Worm (Caenorhabditis elegans) whole organism, L4 larva: Measurements from ENCODE around the gene F08F8.10.

Experiments
- D1046.2 ChIP-seq: fragments of 200-800 bp; sonication (Bioruptor generic); IDR thresholded peaks from 2 replicates; pipeline ENCODE4 v1.3.6; 2022; ENCODE audit warnings: missing genetic modification characterization, missing compliant biosample characterization
- F10B5.3 ChIP-seq: sonication (generic microtip); optimal IDR thresholded peaks from 2 replicates; lab custom pipeline; 2016; ENCODE audit warnings: mild to moderate bottlenecking, missing genetic modification characterization, missing compliant biosample characterization
- F37D6.2 ChIP-seq: sonication (generic microtip); optimal IDR thresholded peaks from 2 replicates; lab custom pipeline; 2016; ENCODE audit warnings: mild to moderate bottlenecking, missing genetic modification characterization, missing compliant biosample characterization
- F44E2.7 ChIP-seq: fragments of 200-800 bp; sonication (Bioruptor generic); IDR thresholded peaks from 2 replicates; pipeline ENCODE4 v2.1.2; 2022; ENCODE audit warnings: missing genetic modification characterization, missing compliant biosample characterization
- F49E8.2 ChIP-seq: sonication (generic microtip); optimal IDR thresholded peaks from 2 replicates; lab custom pipeline; 2016; ENCODE audit warnings: missing compliant biosample characterization, mild to moderate bottlenecking, missing genetic modification characterization, borderline replicate concordance
- T20F7.1 ChIP-seq: fragments of 200-800 bp; sonication (Bioruptor generic); optimal IDR thresholded peaks from 2 replicates; lab custom pipeline; 2018; ENCODE audit warnings: mild to moderate bottlenecking, missing genetic modification characterization, missing compliant biosample characterization
- T26A8.4 ChIP-seq: fragments of 200-800 bp; sonication (Bioruptor generic); IDR thresholded peaks from 2 replicates; pipeline ENCODE4 v1.3.6; 2022; ENCODE audit warnings: missing genetic modification characterization, missing compliant biosample characterization
- aha-1 ChIP-seq: fragments of 150-350 bp; peaks from one replicate; lab custom pipeline; 2014; ENCODE audit warnings: missing biosample characterization, missing genetic modification characterization
- aly-2 ChIP-seq: sonication (generic microtip); optimal IDR thresholded peaks from 2 replicates; lab custom pipeline; 2018; ENCODE audit warnings: missing biosample characterization, missing genetic modification characterization
- ama-1 ChIP-seq: fragments of 150-350 bp; optimal IDR thresholded peaks from 2 replicates; lab custom pipeline; 2014; ENCODE audit warnings: inconsistent platforms, mixed read lengths
- arid-1 ChIP-seq: fragments of 200-800 bp; sonication (Bioruptor generic); conservative IDR thresholded peaks from 2 replicates; pipeline ENCODE4 v1.3.6; 2022; ENCODE audit warnings: missing genetic modification reagents, missing genetic modification characterization, missing compliant biosample characterization
- ceh-32 ChIP-seq: sonication (generic microtip); optimal IDR thresholded peaks from 2 replicates; lab custom pipeline; 2016; ENCODE audit warnings: mild to moderate bottlenecking, missing genetic modification characterization, missing compliant biosample characterization; ENCODE audit not compliant: poor library complexity
- ceh-82 ChIP-seq: sonication (generic microtip); optimal IDR thresholded peaks from 2 replicates; lab custom pipeline; 2017; ENCODE audit warnings: missing biosample characterization, missing genetic modification characterization
- ces-1 ChIP-seq: fragments of 150-350 bp; sonication (generic microtip); optimal IDR thresholded peaks from 4 replicates; lab custom pipeline; 2014; ENCODE audit warnings: missing biosample characterization, missing genetic modification reagents, missing genetic modification characterization
- cey-2 ChIP-seq: sonication (generic microtip); optimal IDR thresholded peaks from 3 replicates; lab custom pipeline; 2017; ENCODE audit warnings: missing genetic modification characterization, mild to moderate bottlenecking, missing compliant biosample characterization, antibody characterized with exemption, borderline replicate concordance; ENCODE audit not compliant: insufficient read depth
- ctbp-1 ChIP-seq: fragments of 200-800 bp; sonication (Bioruptor generic); IDR thresholded peaks from 2 replicates; pipeline ENCODE4 v1.3.6; 2022; ENCODE audit warnings: missing genetic modification reagents, missing genetic modification characterization, missing compliant biosample characterization
- daf-19 ChIP-seq: fragments of 200-800 bp; sonication (Bioruptor generic); conservative IDR thresholded peaks from 2 replicates; pipeline ENCODE4 v1.3.6; 2022; ENCODE audit warnings: missing genetic modification characterization, missing compliant biosample characterization
- daf-8 ChIP-seq: fragments of 200-800 bp; sonication (Bioruptor generic); IDR thresholded peaks from 2 replicates; pipeline ENCODE4 v1.3.6; 2022; ENCODE audit warnings: missing genetic modification characterization, missing compliant biosample characterization
- dmd-9 ChIP-seq: fragments of 200-800 bp; sonication (Bioruptor generic); IDR thresholded peaks from 2 replicates; pipeline ENCODE4 v1.3.6; 2022; ENCODE audit warnings: missing genetic modification reagents, missing genetic modification characterization, missing compliant biosample characterization
- duxl-1 ChIP-seq: sonication (generic microtip); optimal IDR thresholded peaks from 2 replicates; lab custom pipeline; 2016; ENCODE audit warnings: mild to moderate bottlenecking, missing genetic modification characterization, moderate library complexity, missing compliant biosample characterization; ENCODE audit not compliant: poor library complexity
- dve-1 ChIP-seq: sonication (generic microtip); optimal IDR thresholded peaks from 2 replicates; lab custom pipeline; 2017; ENCODE audit warnings: antibody characterized with exemption, mild to moderate bottlenecking, missing genetic modification characterization, missing compliant biosample characterization; ENCODE audit not compliant: insufficient read depth
- egl-43 ChIP-seq: fragments of 200-800 bp; sonication (Bioruptor generic); IDR thresholded peaks from 2 replicates; pipeline ENCODE4 v1.3.6; 2022; ENCODE audit warnings: missing genetic modification reagents, missing genetic modification characterization, missing compliant biosample characterization
- fos-1 ChIP-seq: fragments of 150-350 bp; optimal IDR thresholded peaks from 2 replicates; lab custom pipeline; 2014; ENCODE audit warnings: missing biosample characterization, missing genetic modification characterization
- hlh-11 ChIP-seq: fragments of 200-800 bp; sonication (Bioruptor generic); optimal IDR thresholded peaks from 2 replicates; lab custom pipeline; 2018; ENCODE audit warnings: mild to moderate bottlenecking, missing genetic modification characterization, missing compliant biosample characterization
- hlh-30 ChIP-seq: sonication (generic microtip); optimal IDR thresholded peaks from 2 replicates; lab custom pipeline; 2017; ENCODE audit warnings: antibody characterized with exemption, mild to moderate bottlenecking, missing genetic modification characterization, missing compliant biosample characterization; ENCODE audit not compliant: insufficient read depth
- lim-7 ChIP-seq: fragments of 200-800 bp; sonication (Bioruptor generic); IDR thresholded peaks from 2 replicates; pipeline ENCODE4 v1.3.6; 2022; ENCODE audit warnings: missing genetic modification characterization, missing compliant biosample characterization
- lin-13 ChIP-seq: fragments of 150-350 bp; optimal IDR thresholded peaks from 2 replicates; lab custom pipeline; 2014; ENCODE audit warnings: missing biosample characterization, missing genetic modification reagents, missing genetic modification characterization
- lin-38 ChIP-seq: fragments of 200-800 bp; sonication (Bioruptor generic); IDR thresholded peaks from 2 replicates; pipeline ENCODE4 v1.3.6; 2022; ENCODE audit warnings: missing genetic modification reagents, missing genetic modification characterization, missing compliant biosample characterization
- lin-39 ChIP-seq: fragments of 150-350 bp; optimal IDR thresholded peaks from 2 replicates; lab custom pipeline; 2014; ENCODE audit warnings: missing biosample characterization, missing genetic modification reagents, missing genetic modification characterization
- lir-3 ChIP-seq: sonication (generic microtip); optimal IDR thresholded peaks from 2 replicates; lab custom pipeline; 2016; ENCODE audit warnings: mild to moderate bottlenecking, missing genetic modification characterization, missing compliant biosample characterization
- madf-5 ChIP-seq, 2 experiments: fragments of 200-800 bp; sonication (Bioruptor generic); IDR thresholded peaks; 2 replicates each; pipeline ENCODE4 v1.3.6; 2022; ENCODE audit warnings: missing compliant biosample characterization in 2 of 2, missing genetic modification characterization in 2 of 2
- mdt-29 ChIP-seq: fragments of 200-800 bp; sonication (Bioruptor generic); IDR thresholded peaks from 2 replicates; pipeline ENCODE4 v1.3.6; 2022; ENCODE audit warnings: missing genetic modification reagents, missing genetic modification characterization, missing compliant biosample characterization
- mxl-2 ChIP-seq: fragments of 200-800 bp; sonication (Bioruptor generic); conservative IDR thresholded peaks from 2 replicates; pipeline ENCODE4 v1.3.6; 2022; ENCODE audit warnings: missing genetic modification reagents, missing genetic modification characterization, missing compliant biosample characterization
- nhr-10 ChIP-seq: fragments of 150-350 bp; optimal IDR thresholded peaks from 2 replicates; lab custom pipeline; 2014; ENCODE audit warnings: missing biosample characterization, missing genetic modification characterization
- nhr-102 ChIP-seq: sonication (generic microtip); optimal IDR thresholded peaks from 2 replicates; lab custom pipeline; 2016; ENCODE audit warnings: mild to moderate bottlenecking, missing genetic modification characterization, moderate library complexity, missing compliant biosample characterization
- nhr-237 ChIP-seq: sonication (generic microtip); optimal IDR thresholded peaks from 2 replicates; lab custom pipeline; 2017; ENCODE audit warnings: missing biosample characterization, missing genetic modification characterization
- nhr-25 ChIP-seq: sonication (generic microtip); optimal IDR thresholded peaks from 2 replicates; lab custom pipeline; 2017; ENCODE audit warnings: missing genetic modification characterization, mild to moderate bottlenecking, missing compliant biosample characterization, antibody characterized with exemption, moderate library complexity, borderline replicate concordance; ENCODE audit not compliant: insufficient read depth
- nhr-42 ChIP-seq: fragments of 200-800 bp; sonication (Bioruptor generic); IDR thresholded peaks from 2 replicates; pipeline ENCODE4 v1.3.6; 2022; ENCODE audit warnings: missing genetic modification characterization, missing compliant biosample characterization
- nhr-48 ChIP-seq: sonication (generic microtip); optimal IDR thresholded peaks from 2 replicates; lab custom pipeline; 2016; ENCODE audit warnings: mild to moderate bottlenecking, missing genetic modification characterization, missing compliant biosample characterization
- php-3 ChIP-seq: fragments of 200-800 bp; sonication (Bioruptor generic); IDR thresholded peaks from 2 replicates; pipeline ENCODE4 v1.3.6; 2022; ENCODE audit warnings: missing genetic modification reagents, missing genetic modification characterization, missing compliant biosample characterization
- pqm-1 ChIP-seq: sonication (generic microtip); optimal IDR thresholded peaks from 2 replicates; lab custom pipeline; 2017; ENCODE audit warnings: missing biosample characterization, missing genetic modification characterization
- saeg-2 ChIP-seq: fragments of 200-800 bp; sonication (Bioruptor generic); IDR thresholded peaks from 2 replicates; pipeline ENCODE4 v1.3.6; 2022; ENCODE audit warnings: missing genetic modification reagents, missing genetic modification characterization, missing compliant biosample characterization
- sdz-12 ChIP-seq: fragments of 200-800 bp; sonication (Bioruptor generic); optimal IDR thresholded peaks from 2 replicates; lab custom pipeline; 2018; ENCODE audit warnings: mild to moderate bottlenecking, missing genetic modification characterization, missing compliant biosample characterization
- skn-1 ChIP-seq: fragments of 150-350 bp; optimal IDR thresholded peaks from 2 replicates; lab custom pipeline; 2014; ENCODE audit warnings: missing biosample characterization, missing genetic modification characterization
- unc-62 ChIP-seq, 3 experiments: fragments of 150-350 bp in 1 of 3; sonication (generic microtip); optimal IDR thresholded peaks in 2 of 3; peaks in 1 of 3; 1 replicate in 1 of 3; 2 replicates in 2 of 3; lab custom pipeline; 2014 to 2017; ENCODE audit warnings: missing biosample characterization in 3 of 3, missing genetic modification characterization in 3 of 3, missing genetic modification reagents in 3 of 3, missing genotype in 1 of 3
- zag-1 ChIP-seq: fragments of 150-350 bp; optimal IDR thresholded peaks from 2 replicates; lab custom pipeline; 2014; ENCODE audit warnings: missing biosample characterization, missing genetic modification characterization

Gene F08F8.10

ce11 chrIII:7373802-7374435, 16.7 kb upstream of the F08F8.10 start:
- TF ChIP-seq ama-1 (lab: Kevin White, UChicago) (no peak), F37D6.2 (no peak), F49E8.2 (tag; lab: Kevin White, UChicago) (no peak), dmd-9 (no peak), php-3 (GFP tag; lab: Robert Waterston, UW) (no peak), hlh-30 (tag; lab: Kevin White, UChicago) (no peak), fos-1 (tag; lab: Kevin White, UChicago) (no peak), hlh-11 (no peak), ctbp-1 (GFP tag; lab: Robert Waterston, UW) (0 out of 2 replicates have a peak, but pooled peaks have one; percentile 19), egl-43 (GFP tag; lab: Robert Waterston, UW) (0 out of 2 replicates have a peak, but pooled peaks have one; percentile 22), skn-1 (tag; lab: Kevin White, UChicago) (no peak), nhr-25 (no peak), dve-1 (tag; lab: Kevin White, UChicago) (no peak), T20F7.1 (GFP tag; lab: Kevin White, UChicago) (no peak), mdt-29 (GFP tag; lab: Robert Waterston, UW) (no peak), D1046.2 (no peak), arid-1 (GFP tag; lab: Robert Waterston, UW) (0 out of 2 replicates have a peak, but pooled peaks have one; percentile 14), ceh-32 (no peak), daf-8 (GFP tag; lab: Robert Waterston, UW) (no peak), ceh-82 (tag; lab: Kevin White, UChicago) (no peak), lin-39 (tag; lab: Kevin White, UChicago) (no peak), ces-1 (GFP tag; lab: Kevin White, UChicago) (no peak), T26A8.4 (GFP tag; lab: Robert Waterston, UW) (peak; percentile 90), nhr-42 (GFP tag; lab: Robert Waterston, UW) (0 out of 2 replicates have a peak, but pooled peaks have one; percentile 37), lir-3 (tag; lab: Kevin White, UChicago) (no peak), daf-19 (GFP tag; lab: Robert Waterston, UW) (no peak), mxl-2 (GFP tag; lab: Robert Waterston, UW) (no peak)

- TF ChIP-seq unc-62 (GFP tag; optimal IDR thresholded peaks at IDR 0.05 in 1 of 2; lab: Kevin White, UChicago) (peak in 1 of 2 experiments; percentile 98), unc-62 (tag; optimal IDR thresholded peaks at IDR 0.05; lab: Kevin White, UChicago) (no peak), cey-2 (tag; lab: Kevin White, UChicago) (no peak)
Observed at ce11 chrIII:7370569-7370968, 13.4 kb upstream of the F08F8.10 start.

ce11 chrIII:7369394-7370024, 12.3 kb upstream of the F08F8.10 start:
- TF ChIP-seq F44E2.7 (GFP tag; lab: Robert Waterston, UW) (no peak), nhr-102 (tag; lab: Kevin White, UChicago) (peak; percentile 68), ctbp-1 (GFP tag; lab: Robert Waterston, UW) (no peak), pqm-1 (no peak), saeg-2 (GFP tag; lab: Robert Waterston, UW) (no peak), nhr-237 (tag; lab: Kevin White, UChicago) (no peak), lim-7 (GFP tag; lab: Robert Waterston, UW) (no peak), F10B5.3 (tag; lab: Kevin White, UChicago) (no peak), sdz-12 (GFP tag; lab: Kevin White, UChicago) (peak; percentile 83), lin-13 (no peak), aha-1 (tag; lab: Kevin White, UChicago) (peak; percentile 53), duxl-1 (tag; lab: Kevin White, UChicago) (peak; percentile 47), ceh-32 (no peak), lin-38 (GFP tag; lab: Robert Waterston, UW) (no peak), aly-2 (tag; lab: Kevin White, UChicago) (no peak), nhr-10 (tag; lab: Kevin White, UChicago) (no peak), lir-3 (tag; lab: Kevin White, UChicago) (no peak), zag-1 (tag; lab: Kevin White, UChicago) (no peak), nhr-42 (GFP tag; lab: Robert Waterston, UW) (no peak), nhr-48 (tag; lab: Kevin White, UChicago) (peak; percentile 38), ces-1 (GFP tag; lab: Kevin White, UChicago) (no peak), madf-5 (GFP tag; IDR thresholded peaks at IDR 0.05; lab: Robert Waterston, UW) (no peak)
